Fruit fly (Drosophila melanogaster) whole organism, embryonic: ENCODE results near the gene Tim17a2.

ENCODE experiments used
- B-H2 ChIP-seq: fragments of 200-800 bp; sonication (Bioruptor generic); optimal IDR thresholded peaks from 2 replicates; lab custom pipeline; 2018; ENCODE audit warnings: missing biosample characterization, mild to moderate bottlenecking, missing genetic modification characterization
- BtbVII ChIP-seq: fragments of 200-800 bp; sonication (Bioruptor generic); optimal IDR thresholded peaks from 3 replicates; lab custom pipeline; 2017; ENCODE audit warnings: missing biosample characterization, mild to moderate bottlenecking, missing genetic modification characterization
- CG10147 ChIP-seq: fragments of 200-800 bp; sonication (Bioruptor generic); optimal IDR thresholded peaks from 2 replicates; lab custom pipeline; 2019; ENCODE audit warnings: missing biosample characterization, mild to moderate bottlenecking, missing genetic modification characterization, moderate library complexity
- CG10979 ChIP-seq: fragments of 200-800 bp; sonication (Bioruptor generic); optimal IDR thresholded peaks from 2 replicates; lab custom pipeline; 2018; ENCODE audit warnings: missing biosample characterization, mild to moderate bottlenecking, missing genetic modification characterization, moderate library complexity
- CG13296 ChIP-seq: fragments of 200-800 bp; sonication (Bioruptor generic); optimal IDR thresholded peaks from 3 replicates; lab custom pipeline; 2018; ENCODE audit warnings: missing biosample characterization, mild to moderate bottlenecking, missing genetic modification characterization
- CG13894 ChIP-seq: fragments of 200-800 bp; sonication (Bioruptor generic); optimal IDR thresholded peaks from 3 replicates; lab custom pipeline; 2018; ENCODE audit warnings: missing biosample characterization, mild to moderate bottlenecking, missing genetic modification characterization, moderate library complexity
- CG15269 ChIP-seq: fragments of 200-800 bp; sonication (Bioruptor generic); optimal IDR thresholded peaks from 2 replicates; lab custom pipeline; 2018; ENCODE audit warnings: missing biosample characterization, mild to moderate bottlenecking, missing genetic modification characterization, moderate library complexity
- CG15479 ChIP-seq: fragments of 200-800 bp; sonication (Bioruptor generic); optimal IDR thresholded peaks from 3 replicates; lab custom pipeline; 2019; ENCODE audit warnings: missing biosample characterization, mild to moderate bottlenecking, missing genetic modification characterization, moderate library complexity
- CG17359 ChIP-seq: fragments of 200-800 bp; sonication (Bioruptor generic); optimal IDR thresholded peaks from 3 replicates; lab custom pipeline; 2018; ENCODE audit warnings: missing biosample characterization, mild to moderate bottlenecking, missing genetic modification characterization, moderate library complexity
- CG17385 ChIP-seq: fragments of 200-800 bp; sonication (Bioruptor generic); optimal IDR thresholded peaks from 3 replicates; lab custom pipeline; 2018; ENCODE audit warnings: missing biosample characterization, mild to moderate bottlenecking, missing genetic modification characterization
- CG18764 ChIP-seq: fragments of 200-800 bp; sonication (Bioruptor generic); optimal IDR thresholded peaks from 3 replicates; lab custom pipeline; 2016; ENCODE audit warnings: missing biosample characterization, missing genetic modification characterization
- CG2678 ChIP-seq: fragments of 200-800 bp; sonication (Bioruptor generic); optimal IDR thresholded peaks from 3 replicates; lab custom pipeline; 2019; ENCODE audit warnings: missing biosample characterization, mild to moderate bottlenecking, missing genetic modification characterization, moderate library complexity
- CG34376 ChIP-seq: fragments of 200-800 bp; sonication (Bioruptor generic); optimal IDR thresholded peaks from 2 replicates; lab custom pipeline; 2018; ENCODE audit warnings: missing biosample characterization, mild to moderate bottlenecking, missing genetic modification characterization
- CG42726 ChIP-seq: fragments of 200-800 bp; sonication (Bioruptor generic); IDR thresholded peaks from 2 replicates; pipeline ENCODE4 v1.3.6; 2022; ENCODE audit warnings: missing biosample characterization, missing genetic modification characterization; ENCODE audit not compliant: partially characterized antibody
- CG5953 ChIP-seq: fragments of 200-800 bp; sonication (Bioruptor generic); IDR thresholded peaks from 2 replicates; pipeline ENCODE4 v1.3.6; 2022; ENCODE audit warnings: missing biosample characterization, missing genetic modification characterization
- CG6813 ChIP-seq: fragments of 200-800 bp; sonication (Bioruptor generic); optimal IDR thresholded peaks from 2 replicates; lab custom pipeline; 2017; ENCODE audit warnings: missing biosample characterization, missing genetic modification characterization, mild to moderate bottlenecking, moderate library complexity, missing genetic modification reagents
- CG7963 ChIP-seq: fragments of 200-800 bp; sonication (Bioruptor generic); IDR thresholded peaks from 3 replicates; pipeline ENCODE4 v1.3.6; 2022; ENCODE audit warnings: missing biosample characterization, missing genetic modification characterization; ENCODE audit not compliant: partially characterized antibody
- CG8290 ChIP-seq, 3 experiments: fragments of 200-800 bp; sonication (Bioruptor generic); optimal IDR thresholded peaks; 2 replicates each; lab custom pipeline; 2016 to 2019; ENCODE audit warnings: missing biosample characterization in 3 of 3, missing genetic modification characterization in 3 of 3, mild to moderate bottlenecking in 2 of 3, moderate library complexity in 1 of 3
- Deaf1 ChIP-seq: fragments of 200-800 bp; optimal IDR thresholded peaks from 3 replicates; lab custom pipeline; 2019; ENCODE audit warnings: missing biosample characterization, mild to moderate bottlenecking, missing genetic modification characterization, moderate library complexity
- Med ChIP-seq: fragments of 200-800 bp; sonication (Bioruptor generic); peaks from one replicate; lab custom pipeline; 2016; ENCODE audit warnings: missing biosample characterization, missing genetic modification characterization, mild to moderate bottlenecking, inconsistent platforms, moderate library complexity
- PHDP ChIP-seq: fragments of 200-800 bp; sonication (Bioruptor generic); optimal IDR thresholded peaks from 3 replicates; lab custom pipeline; 2018; ENCODE audit warnings: missing biosample characterization, mild to moderate bottlenecking, missing genetic modification characterization, moderate library complexity
- Pdp1 ChIP-seq, 2 experiments: fragments of 200-800 bp; sonication (Bioruptor generic); optimal IDR thresholded peaks; 3 replicates each; lab custom pipeline; 2016; ENCODE audit warnings: missing biosample characterization in 2 of 2, missing genetic modification characterization in 2 of 2, mild to moderate bottlenecking in 1 of 2, moderate library complexity in 1 of 2
- ara ChIP-seq: fragments of 200-800 bp; sonication (Bioruptor generic); IDR thresholded peaks from 2 replicates; pipeline ENCODE4 v1.3.6; 2022; ENCODE audit warnings: missing biosample characterization, missing genetic modification characterization
- chinmo ChIP-seq: fragments of 200-800 bp; sonication (Bioruptor generic); IDR thresholded peaks from 4 replicates; pipeline ENCODE4 v1.3.6; 2022; ENCODE audit warnings: missing biosample characterization, missing genetic modification characterization; ENCODE audit not compliant: partially characterized antibody
- exex ChIP-seq: fragments of 200-800 bp; sonication (Bioruptor generic); optimal IDR thresholded peaks from 4 replicates; lab custom pipeline; 2018; ENCODE audit warnings: missing biosample characterization, mild to moderate bottlenecking, missing genetic modification characterization, moderate library complexity
- gsb ChIP-seq: fragments of 200-800 bp; sonication (Bioruptor generic); IDR thresholded peaks from 2 replicates; pipeline ENCODE4 v1.3.6; 2022; ENCODE audit warnings: missing biosample characterization, missing genetic modification characterization
- nom ChIP-seq: fragments of 200-800 bp; sonication (Bioruptor generic); optimal IDR thresholded peaks from 2 replicates; lab custom pipeline; 2017; ENCODE audit warnings: missing biosample characterization, missing genetic modification characterization, mild to moderate bottlenecking, moderate library complexity, missing genetic modification reagents
- sd ChIP-seq: fragments of 200-800 bp; sonication (Bioruptor generic); optimal IDR thresholded peaks from 3 replicates; lab custom pipeline; 2018; ENCODE audit warnings: missing biosample characterization, mild to moderate bottlenecking, missing genetic modification characterization, moderate library complexity
- sens ChIP-seq: fragments of 200-800 bp; sonication (Bioruptor generic); peaks from one replicate; lab custom pipeline; 2016; ENCODE audit warnings: missing biosample characterization, missing genetic modification characterization
- sug ChIP-seq: fragments of 200-800 bp; optimal IDR thresholded peaks from 2 replicates; lab custom pipeline; 2019; ENCODE audit warnings: missing biosample characterization, mild to moderate bottlenecking, missing genetic modification characterization, moderate library complexity

The Tim17a2 gene

DNA sequence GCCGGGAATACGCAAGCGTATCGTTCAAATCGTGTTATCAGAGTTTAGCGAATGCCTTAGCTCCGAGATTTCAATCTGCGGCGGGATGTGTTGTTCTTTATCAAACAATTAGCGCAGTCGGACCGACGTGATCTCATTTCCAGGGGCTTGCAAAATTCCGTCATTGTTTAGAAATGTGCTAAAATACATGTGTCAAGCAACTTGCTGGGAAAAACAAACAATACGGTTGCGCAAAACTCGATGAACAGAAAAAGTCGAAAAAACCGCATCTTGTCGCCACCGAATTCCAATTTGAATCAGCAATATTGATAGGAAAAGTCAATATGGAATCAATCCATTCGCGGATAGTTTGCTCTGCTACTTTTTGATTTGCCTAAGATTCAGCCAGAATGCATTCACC, at the start of gene Tim17a2:
Gene Tim17a2 (minus strand): TSS at position 101 of the 400 bp plus-strand sequence.
- TF ChIP-seq CG15479 (GFP tag; lab: Kevin White, UChicago) (peak; percentile 63), CG15269 (no peak), Med (peak; percentile 7)
- TF ChIP-seq, all 482 proteins: peak for 2

DNA sequence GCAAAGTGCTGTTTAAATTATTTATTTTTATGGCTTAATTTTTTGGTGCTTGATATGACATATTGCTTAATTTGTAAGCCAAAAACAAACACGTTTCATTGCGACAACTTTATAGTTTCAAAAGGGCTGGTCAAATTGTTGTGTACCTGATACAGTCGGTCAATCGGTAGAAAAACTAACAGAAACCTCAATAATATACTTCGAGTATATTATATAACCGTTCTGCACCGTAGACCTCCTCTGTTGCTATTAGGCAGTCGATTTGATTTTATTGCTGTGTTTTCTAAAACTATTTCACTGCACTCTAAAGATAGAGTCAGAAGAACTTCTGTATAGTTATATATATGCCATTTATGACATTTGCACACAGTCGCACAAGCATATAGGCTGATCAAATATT, 47.8 kb upstream of the Tim17a2 start:
- TF ChIP-seq CG10147 (GFP tag; lab: Kevin White, UChicago) (no peak), CG17385 (GFP tag; lab: Kevin White, UChicago) (no peak), chinmo (0 out of 4 replicates have a peak, but pooled peaks have one; percentile 23), Pdp1 (GFP tag; optimal IDR thresholded peaks at IDR 0.05; lab: Kevin White, UChicago) (peak in 1 of 2 experiments; percentile 89), Med (peak; percentile 56), CG10979 (no peak)
- TF ChIP-seq, all 482 proteins: peak for 3

DNA sequence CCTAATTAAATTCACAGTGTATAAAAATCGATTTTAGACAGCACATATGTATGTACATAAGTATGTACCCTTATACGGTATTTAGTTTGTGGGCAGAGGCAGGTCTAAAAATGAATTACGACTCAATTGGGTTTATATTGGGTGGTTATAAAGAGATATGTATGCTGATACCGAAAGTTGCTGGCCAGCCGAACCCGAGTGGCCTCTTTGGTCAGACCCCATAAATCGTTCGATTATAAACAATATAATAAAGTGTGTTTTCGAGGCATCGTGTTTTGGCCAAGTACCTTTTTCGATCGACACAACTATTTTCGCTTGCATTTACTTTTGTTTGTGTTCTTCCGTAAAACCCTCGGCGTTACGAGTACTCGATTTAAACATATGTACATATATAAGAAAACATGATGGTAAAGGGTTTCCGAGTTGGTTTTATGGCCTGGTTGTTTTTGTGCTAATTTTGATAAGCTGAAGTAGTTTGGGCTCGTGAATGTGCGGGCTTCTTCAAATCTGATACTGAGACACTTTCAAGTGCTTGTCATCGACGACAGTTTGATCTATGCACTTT, 46.8 kb upstream of the Tim17a2 start:
- TF ChIP-seq sens (GFP tag; lab: Kevin White, UChicago), result peak; percentile 12
- TF ChIP-seq CG5953 (GFP tag; lab: Robert Waterston, UW), result no peak
- TF ChIP-seq CG17359, result peak; percentile 13
- TF ChIP-seq CG8290 (GFP tag; optimal IDR thresholded peaks at IDR 0.05; lab: Kevin White, UChicago), result no peak
- peak in 1 of 2 experiments; percentile 9 for TF ChIP-seq CG8290 (tag; optimal IDR thresholded peaks at IDR 0.05; lab: Kevin White, UChicago)
- TF ChIP-seq CG34376, result peak; percentile 74
- TF ChIP-seq Deaf1 (tag; lab: Kevin White, UChicago), result peak; percentile 25
- TF ChIP-seq CG13894 (tag; lab: Kevin White, UChicago), result peak; percentile 19
- TF ChIP-seq Med, result peak; percentile 28
- peak; percentile 12 for TF ChIP-seq sd (tag; lab: Kevin White, UChicago)
- peak; percentile 36 for TF ChIP-seq CG2678 (tag; lab: Kevin White, UChicago)
- TF ChIP-seq CG6813, result peak; percentile 28
- TF ChIP-seq CG7963 (GFP tag; lab: Robert Waterston, UW), result no peak
- no peak for TF ChIP-seq ara (GFP tag; lab: Robert Waterston, UW)
- TF ChIP-seq BtbVII (GFP tag; lab: Kevin White, UChicago), result peak; percentile 22
- TF ChIP-seq exex (tag; lab: Kevin White, UChicago), result peak; percentile 83
- no peak for TF ChIP-seq CG42726 (GFP tag; lab: Robert Waterston, UW)
- peak; percentile 22 for TF ChIP-seq B-H2
- TF ChIP-seq sug (tag; lab: Kevin White, UChicago), result peak; percentile 88
- peak; percentile 2 for TF ChIP-seq CG13296 (GFP tag; lab: Kevin White, UChicago)
- TF ChIP-seq PHDP (tag; lab: Kevin White, UChicago), result peak; percentile 25
- TF ChIP-seq CG18764, result no peak

DNA sequence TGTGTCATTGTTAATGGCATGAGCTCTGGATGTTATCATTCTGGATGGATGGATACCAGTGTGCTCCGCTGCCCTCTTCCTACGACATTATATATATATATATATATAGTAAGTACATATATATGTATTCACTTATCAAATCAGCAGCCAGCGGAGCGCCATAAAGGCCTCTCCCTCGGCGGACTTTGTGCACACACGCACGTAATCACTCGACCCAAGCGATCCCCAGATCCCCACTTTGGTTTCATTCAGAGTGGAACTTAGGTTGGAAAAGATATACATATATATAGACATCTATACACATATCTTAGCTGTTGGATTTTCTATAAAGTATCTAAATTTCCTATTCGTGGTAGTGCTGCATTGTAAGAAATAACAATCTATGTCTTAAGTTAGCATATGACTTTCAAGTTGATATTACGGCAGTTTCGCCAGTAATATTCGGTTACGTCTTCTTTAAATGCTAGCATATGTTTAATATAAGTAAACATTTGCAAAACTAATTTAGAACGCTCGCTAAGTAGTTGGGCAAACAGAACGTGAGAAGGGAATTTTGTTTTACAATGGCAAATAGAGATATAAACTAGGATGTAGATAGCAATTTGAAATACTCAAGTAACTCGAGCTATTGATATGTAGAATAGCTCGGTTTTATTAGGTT, 45.8 kb upstream of the Tim17a2 start:
- TF ChIP-seq Med (peak; percentile 70), gsb (GFP tag; lab: Robert Waterston, UW) (no peak), nom (GFP tag; lab: Kevin White, UChicago) (peak; percentile 75), chinmo (0 out of 4 replicates have a peak, but pooled peaks have one; percentile 12), sens (GFP tag; lab: Kevin White, UChicago) (peak; percentile 19)
